Fruit fly (Drosophila melanogaster): Measurements from ENCODE around the gene CG14712.

Gene CG14712

DNA sequence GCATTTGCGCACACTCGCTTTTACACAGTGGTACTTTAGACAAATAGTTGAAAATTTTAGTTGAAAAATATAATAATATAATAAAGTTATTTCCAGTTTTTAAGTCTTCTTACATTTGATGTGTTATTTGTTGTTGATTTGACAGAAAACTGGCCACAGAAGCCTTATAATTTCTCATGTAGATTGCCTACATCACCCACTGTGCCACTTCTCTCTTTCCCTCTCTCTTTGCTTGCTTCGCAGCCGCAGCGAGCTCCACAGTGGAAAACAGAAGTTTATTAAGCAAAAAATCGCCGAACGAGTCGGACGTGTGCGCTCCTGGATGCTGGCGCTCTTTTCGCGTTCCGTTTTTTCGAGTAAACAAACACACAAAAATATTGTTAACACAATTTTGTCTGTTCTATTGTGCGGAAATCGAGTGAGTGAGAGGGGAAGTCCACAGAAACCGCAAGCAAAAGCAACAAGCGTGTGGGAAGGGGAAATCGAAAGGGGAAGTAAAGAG lies 27.4 kb downstream of the CG14712 start, which contains the start of gene CG42327 (continued):
- peak; percentile 73 for TF ChIP-seq fd102C (GFP tag; optimal IDR thresholded peaks at IDR 0.05)
- peak; percentile 73 for TF ChIP-seq CG33557 (GFP tag; optimal IDR thresholded peaks at IDR 0.05)
- TF ChIP-seq HmgD (GFP tag; optimal IDR thresholded peaks at IDR 0.05) = peak; percentile 58
- TF ChIP-seq zen (tag; optimal IDR thresholded peaks at IDR 0.05) = peak; percentile 87
- TF ChIP-seq CG2129 (GFP tag; IDR thresholded peaks at IDR 0.05; ENCODE audit: partially characterized antibody) = no peak
- peak; percentile 89 for TF ChIP-seq Ets65A (GFP tag)
- peak; percentile 96 for TF ChIP-seq Med (GFP tag)
- peak; percentile 81 for TF ChIP-seq HmgZ (tag; optimal IDR thresholded peaks at IDR 0.05)
- peak; percentile 77 for TF ChIP-seq pnt (GFP tag; optimal IDR thresholded peaks at IDR 0.05)
- no peak for TF ChIP-seq mld (GFP tag; IDR thresholded peaks at IDR 0.05; ENCODE audit: partially characterized antibody)
- TF ChIP-seq CG9876 (GFP tag; optimal IDR thresholded peaks at IDR 0.05) = peak; percentile 45
- peak; percentile 70 for TF ChIP-seq fd3F (GFP tag; optimal IDR thresholded peaks at IDR 0.05)
- TF ChIP-seq CG17829 (tag; optimal IDR thresholded peaks at IDR 0.05) = peak; percentile 96
- TF ChIP-seq Sin3A (optimal IDR thresholded peaks at IDR 0.05) = no peak
- TF ChIP-seq pho (GFP tag; optimal IDR thresholded peaks at IDR 0.05) = peak; percentile 77
- peak; percentile 82 for TF ChIP-seq CG15696 (tag; optimal IDR thresholded peaks at IDR 0.05)
- peak; percentile 93 for TF ChIP-seq CG10462 (GFP tag; optimal IDR thresholded peaks at IDR 0.05)
- TF ChIP-seq CG7839 (tag; optimal IDR thresholded peaks at IDR 0.05) = peak; percentile 93
- peak; percentile 100 for TF ChIP-seq CG4707 (GFP tag; optimal IDR thresholded peaks at IDR 0.05)
- TF ChIP-seq CG4820 (GFP tag; optimal IDR thresholded peaks at IDR 0.05) = peak; percentile 92
- TF ChIP-seq CG14965 (GFP tag; optimal IDR thresholded peaks at IDR 0.05; ENCODE audit: borderline replicate concordance) = peak; percentile 20
- TF ChIP-seq Dip3 (GFP tag; optimal IDR thresholded peaks at IDR 0.05) = peak; percentile 48
- peak; percentile 79 for TF ChIP-seq slou (GFP tag; optimal IDR thresholded peaks at IDR 0.05)
- peak; percentile 95 for TF ChIP-seq CG6254 (GFP tag; optimal IDR thresholded peaks at IDR 0.05)
- peak; percentile 91 for TF ChIP-seq Max (GFP tag; optimal IDR thresholded peaks at IDR 0.05)
- TF ChIP-seq CG18764 (GFP tag; optimal IDR thresholded peaks at IDR 0.05) = peak; percentile 90
- TF ChIP-seq fd96Cb (tag; optimal IDR thresholded peaks at IDR 0.05) = peak; percentile 95
- peak; percentile 73 to 94 for TF ChIP-seq dpn (GFP tag; optimal IDR thresholded peaks at IDR 0.05)
- TF ChIP-seq CG34224 (GFP tag; IDR thresholded peaks at IDR 0.05; ENCODE audit: partially characterized antibody) = no peak
- TF ChIP-seq psq (GFP tag; optimal IDR thresholded peaks at IDR 0.05) = peak; percentile 87
- TF ChIP-seq Atf6 (GFP tag; IDR thresholded peaks at IDR 0.05) = peak; percentile 91
- peak; percentile 58 for TF ChIP-seq abd-A (tag; optimal IDR thresholded peaks at IDR 0.05)
- peak; percentile 78 for TF ChIP-seq cas (GFP tag; IDR thresholded peaks at IDR 0.05)
- TF ChIP-seq sc (optimal IDR thresholded peaks at IDR 0.05) = no peak
- TF ChIP-seq sc (GFP tag; optimal IDR thresholded peaks at IDR 0.05) = peak; percentile 95
- peak; percentile 82 for TF ChIP-seq CG2116 (GFP tag; optimal IDR thresholded peaks at IDR 0.05)
- TF ChIP-seq MESR4 (GFP tag; optimal IDR thresholded peaks at IDR 0.05) = peak; percentile 37
- peak; percentile 76 for TF ChIP-seq CG18011 (GFP tag; optimal IDR thresholded peaks at IDR 0.05)
- no peak for TF ChIP-seq kni (GFP tag; optimal IDR thresholded peaks at IDR 0.05)
- peak; percentile 86; the same call in 2 of the 4 replicates for TF ChIP-seq chinmo (GFP tag; IDR thresholded peaks at IDR 0.05; ENCODE audit: partially characterized antibody)
- peak; percentile 82 for TF ChIP-seq kay (GFP tag; optimal IDR thresholded peaks at IDR 0.05)
- TF ChIP-seq exex (tag; optimal IDR thresholded peaks at IDR 0.05) = peak; percentile 33
- TF ChIP-seq CG4404 (GFP tag; IDR thresholded peaks at IDR 0.05) = peak; percentile 88
- peak; percentile 92 for TF ChIP-seq CG1602 (GFP tag; optimal IDR thresholded peaks at IDR 0.05)
- peak; percentile 94 for TF ChIP-seq CG14050 (GFP tag; IDR thresholded peaks at IDR 0.05)
- TF ChIP-seq Oli (tag; optimal IDR thresholded peaks at IDR 0.05) = peak; percentile 95
- TF ChIP-seq CG9817 (tag; optimal IDR thresholded peaks at IDR 0.05) = peak; percentile 59
- peak; percentile 89 for TF ChIP-seq ind (GFP tag; optimal IDR thresholded peaks at IDR 0.05)
- TF ChIP-seq CG8290 (GFP tag; optimal IDR thresholded peaks at IDR 0.05) = peak; percentile 80
- TF ChIP-seq CG8290 (tag; optimal IDR thresholded peaks at IDR 0.05) = peak; percentile 23 to 74

Measured in whole organism, embryonic.